4 fruit fly cellular contexts compared by ENCODE assay signal in genomic region chr3L:22151528-22151927, dm6.
TF ChIP-seq lines count a peak whose summit lies in the region.

No protein-coding gene starts in this region.

- no peak for TF ChIP-seq CTCF in whole organism, embryonic (GFP tag; optimal IDR thresholded peaks at IDR 0.05; lab: Kevin White, UChicago)

TF ChIP-seq in whole organism, embryonic, 481 proteins besides CTCF, POLR2A, EP300 and RAD21:
- TF ChIP-seq CG7786 (GFP tag; optimal IDR thresholded peaks at IDR 0.05; lab: Kevin White, UChicago): no peak
- TF ChIP-seq CG10959 (GFP tag; IDR thresholded peaks at IDR 0.05; lab: Robert Waterston, UW): no peak
- TF ChIP-seq her (GFP tag; optimal IDR thresholded peaks at IDR 0.05; lab: Kevin White, UChicago): no peak
- TF ChIP-seq schlank (tag; optimal IDR thresholded peaks at IDR 0.05; lab: Kevin White, UChicago): no peak
- TF ChIP-seq ara (GFP tag; IDR thresholded peaks at IDR 0.05; lab: Robert Waterston, UW): 0 out of 2 replicates have a peak, but pooled peaks have one; percentile 17
- no peak for TF ChIP-seq shn (GFP tag; optimal IDR thresholded peaks at IDR 0.05; lab: Kevin White, UChicago)
- TF ChIP-seq bcd (GFP tag; optimal IDR thresholded peaks at IDR 0.05; lab: Kevin White, UChicago): no peak
- TF ChIP-seq CG13296 (GFP tag; optimal IDR thresholded peaks at IDR 0.05; lab: Kevin White, UChicago): no peak

TF ChIP-seq in whole organism, prepupa, 60 proteins besides CTCF, POLR2A, EP300 and RAD21 (continues in another document):
- no peak for TF ChIP-seq vri (GFP tag; optimal IDR thresholded peaks at IDR 0.05; lab: Kevin White, UChicago)
- no peak for TF ChIP-seq CG11294 (GFP tag; IDR thresholded peaks at IDR 0.05; lab: Robert Waterston, UW)
- TF ChIP-seq CG8119 (GFP tag; IDR thresholded peaks at IDR 0.05; lab: Robert Waterston, UW): no peak
- peak; percentile 0 for TF ChIP-seq CG10631 (GFP tag; optimal IDR thresholded peaks at IDR 0.05; lab: Kevin White, UChicago)
- no peak for TF ChIP-seq CG1621 (tag; optimal IDR thresholded peaks at IDR 0.05; lab: Kevin White, UChicago)
- peak; percentile 19 for TF ChIP-seq Lpt (GFP tag; optimal IDR thresholded peaks at IDR 0.05; lab: Kevin White, UChicago)
- no peak for TF ChIP-seq Eip93F (GFP tag; optimal IDR thresholded peaks at IDR 0.05; lab: Kevin White, UChicago)
- peak; percentile 51 for TF ChIP-seq topi (GFP tag; optimal IDR thresholded peaks at IDR 0.05; lab: Kevin White, UChicago)
- TF ChIP-seq net (GFP tag; optimal IDR thresholded peaks at IDR 0.05; lab: Kevin White, UChicago): peak; percentile 12
- peak; percentile 23 for TF ChIP-seq CG32006 (GFP tag; optimal IDR thresholded peaks at IDR 0.05; lab: Kevin White, UChicago)
- TF ChIP-seq CG9139 (GFP tag; optimal IDR thresholded peaks at IDR 0.05; lab: Kevin White, UChicago): peak; percentile 23
- TF ChIP-seq fd59A (GFP tag; optimal IDR thresholded peaks at IDR 0.05; lab: Kevin White, UChicago): peak; percentile 2
- TF ChIP-seq Sox14 (GFP tag; optimal IDR thresholded peaks at IDR 0.05; lab: Kevin White, UChicago): peak; percentile 25
- no peak for TF ChIP-seq pdm3 (GFP tag; optimal IDR thresholded peaks at IDR 0.05; lab: Kevin White, UChicago)
- TF ChIP-seq Ets96B (tag; optimal IDR thresholded peaks at IDR 0.05; lab: Kevin White, UChicago): peak; percentile 36
- no peak for TF ChIP-seq Blimp-1 (GFP tag; optimal IDR thresholded peaks at IDR 0.05; lab: Kevin White, UChicago)
- peak; percentile 26 for TF ChIP-seq CG31627 (GFP tag; optimal IDR thresholded peaks at IDR 0.05; lab: Kevin White, UChicago)
- TF ChIP-seq CG10669 (GFP tag; optimal IDR thresholded peaks at IDR 0.05; lab: Kevin White, UChicago): peak; percentile 14
- TF ChIP-seq fd85E (GFP tag; optimal IDR thresholded peaks at IDR 0.05; lab: Kevin White, UChicago): no peak
- peak; percentile 7 for TF ChIP-seq Sox102F (GFP tag; optimal IDR thresholded peaks at IDR 0.05; lab: Kevin White, UChicago)
- TF ChIP-seq esn (GFP tag; optimal IDR thresholded peaks at IDR 0.05; lab: Kevin White, UChicago): peak; percentile 13
- no peak for TF ChIP-seq fkh (GFP tag; optimal IDR thresholded peaks at IDR 0.05; lab: Kevin White, UChicago)
- TF ChIP-seq ss (GFP tag; optimal IDR thresholded peaks at IDR 0.05; lab: Kevin White, UChicago): peak in 1 of 2 experiments; percentile 28
- peak; percentile 81 for TF ChIP-seq Eip78C (GFP tag; lab: Kevin White, UChicago)
- peak; percentile 35 for TF ChIP-seq Smox (GFP tag; optimal IDR thresholded peaks at IDR 0.05; lab: Kevin White, UChicago)
- TF ChIP-seq Hr4 (GFP tag; optimal IDR thresholded peaks at IDR 0.05; lab: Kevin White, UChicago): no peak
- no peak for TF ChIP-seq CG6163 (GFP tag; IDR thresholded peaks at IDR 0.05; lab: Robert Waterston, UW)
- TF ChIP-seq CG6808 (GFP tag; optimal IDR thresholded peaks at IDR 0.05; lab: Kevin White, UChicago): peak; percentile 41
- no peak for TF ChIP-seq CG4318 (GFP tag; optimal IDR thresholded peaks at IDR 0.05; lab: Kevin White, UChicago)

TF ChIP-seq in whole organism, pupa, 21 proteins besides CTCF, POLR2A, EP300 and RAD21:
- no peak for TF ChIP-seq CG8301 (tag; optimal IDR thresholded peaks at IDR 0.05; lab: Kevin White, UChicago)
- peak; percentile 31 for TF ChIP-seq CG15710 (tag; optimal IDR thresholded peaks at IDR 0.05; lab: Kevin White, UChicago)
- TF ChIP-seq CG14655 (GFP tag; optimal IDR thresholded peaks at IDR 0.05; lab: Kevin White, UChicago): peak; percentile 33
- peak; percentile 24 for TF ChIP-seq CG9948 (tag; optimal IDR thresholded peaks at IDR 0.05; lab: Kevin White, UChicago)
- TF ChIP-seq fd96Ca (GFP tag; IDR thresholded peaks at IDR 0.05; lab: Robert Waterston, UW): 0 out of 3 replicates have a peak, but pooled peaks have one; percentile 10
- TF ChIP-seq CG8159 (tag; optimal IDR thresholded peaks at IDR 0.05; lab: Kevin White, UChicago): peak; percentile 52
- no peak for TF ChIP-seq CG4496 (GFP tag; IDR thresholded peaks at IDR 0.05; lab: Robert Waterston, UW)
- TF ChIP-seq CG17806 (tag; optimal IDR thresholded peaks at IDR 0.05; lab: Kevin White, UChicago): peak; percentile 21
- no peak for TF ChIP-seq Pif1B (GFP tag; optimal IDR thresholded peaks at IDR 0.05; lab: Kevin White, UChicago)

TF ChIP-seq in whole organism, wandering third instar larva, 38 proteins besides CTCF, POLR2A, EP300 and RAD21:
- TF ChIP-seq Sp1 (GFP tag; optimal IDR thresholded peaks at IDR 0.05; lab: Kevin White, UChicago) (peak; percentile 28), pan (optimal IDR thresholded peaks at IDR 0.05; lab: Kevin White, UChicago) (no peak), sage (GFP tag; optimal IDR thresholded peaks at IDR 0.05; lab: Kevin White, UChicago) (no peak), psq (GFP tag; optimal IDR thresholded peaks at IDR 0.05; lab: Kevin White, UChicago) (peak; percentile 51), N (GFP tag; optimal IDR thresholded peaks at IDR 0.05; lab: Kevin White, UChicago) (no peak), Jra (GFP tag; optimal IDR thresholded peaks at IDR 0.05; lab: Kevin White, UChicago) (no peak), OdsH (GFP tag; optimal IDR thresholded peaks at IDR 0.05; lab: Kevin White, UChicago) (peak; percentile 31), dsf (GFP tag; optimal IDR thresholded peaks at IDR 0.05; lab: Kevin White, UChicago; ENCODE audit: borderline replicate concordance) (no peak), Abd-B (GFP tag; optimal IDR thresholded peaks at IDR 0.05; lab: Kevin White, UChicago) (no peak), sv (GFP tag; optimal IDR thresholded peaks at IDR 0.05; lab: Kevin White, UChicago) (no peak), woc (GFP tag; optimal IDR thresholded peaks at IDR 0.05; lab: Kevin White, UChicago) (peak; percentile 79), ey (GFP tag; optimal IDR thresholded peaks at IDR 0.05; lab: Kevin White, UChicago) (peak; percentile 48), lola (GFP tag; optimal IDR thresholded peaks at IDR 0.05; lab: Kevin White, UChicago) (no peak), usp (GFP tag; optimal IDR thresholded peaks at IDR 0.05; lab: Kevin White, UChicago) (no peak), jim (GFP tag; optimal IDR thresholded peaks at IDR 0.05; lab: Kevin White, UChicago) (no peak), brk (GFP tag; optimal IDR thresholded peaks at IDR 0.05; lab: Kevin White, UChicago) (no peak), fru (GFP tag; optimal IDR thresholded peaks at IDR 0.05; lab: Kevin White, UChicago) (peak; percentile 55), Hnf4 (GFP tag; optimal IDR thresholded peaks at IDR 0.05; lab: Kevin White, UChicago) (peak; percentile 4), dmrt93B (GFP tag; optimal IDR thresholded peaks at IDR 0.05; lab: Kevin White, UChicago) (no peak), Rel (GFP tag; optimal IDR thresholded peaks at IDR 0.05; lab: Kevin White, UChicago) (no peak), Rel (tag; optimal IDR thresholded peaks at IDR 0.05; lab: Kevin White, UChicago) (no peak), foxo (GFP tag; optimal IDR thresholded peaks at IDR 0.05; lab: Kevin White, UChicago) (peak in 1 of 2 experiments; percentile 43), Vsx2 (GFP tag; optimal IDR thresholded peaks at IDR 0.05; lab: Kevin White, UChicago; ENCODE audit: partially characterized antibody) (no peak), dl (GFP tag; optimal IDR thresholded peaks at IDR 0.05; lab: Kevin White, UChicago; ENCODE audit: insufficient read depth in 1 of 2, partially characterized antibody in 2 of 2) (no peak), Dfd (GFP tag; optimal IDR thresholded peaks at IDR 0.05; lab: Kevin White, UChicago) (no peak), GATAd (GFP tag; optimal IDR thresholded peaks at IDR 0.05; lab: Kevin White, UChicago) (no peak), Hr78 (GFP tag; optimal IDR thresholded peaks at IDR 0.05; lab: Kevin White, UChicago) (no peak), Hr83 (GFP tag; optimal IDR thresholded peaks at IDR 0.05; lab: Kevin White, UChicago; ENCODE audit: poor library complexity, severe bottlenecking) (no peak), CG9705 (GFP tag; optimal IDR thresholded peaks at IDR 0.05; lab: Kevin White, UChicago) (no peak), Mio (GFP tag; optimal IDR thresholded peaks at IDR 0.05; lab: Kevin White, UChicago) (no peak), CrebA (GFP tag; optimal IDR thresholded peaks at IDR 0.05; lab: Kevin White, UChicago; ENCODE audit: borderline replicate concordance) (no peak), br (GFP tag; optimal IDR thresholded peaks at IDR 0.05; lab: Kevin White, UChicago) (peak; percentile 27), h (GFP tag; optimal IDR thresholded peaks at IDR 0.05; lab: Kevin White, UChicago) (peak; percentile 60), Myc (optimal IDR thresholded peaks at IDR 0.05; lab: Kevin White, UChicago) (no peak), CG32264 (GFP tag; optimal IDR thresholded peaks at IDR 0.05; lab: Kevin White, UChicago) (no peak), tai (GFP tag; optimal IDR thresholded peaks at IDR 0.05; lab: Kevin White, UChicago) (no peak), HLH106 (tag; optimal IDR thresholded peaks at IDR 0.05; lab: Kevin White, UChicago) (peak; percentile 58), Dif (GFP tag; optimal IDR thresholded peaks at IDR 0.05; lab: Kevin White, UChicago; ENCODE audit: partially characterized antibody) (no peak), rgr (GFP tag; optimal IDR thresholded peaks at IDR 0.05; lab: Kevin White, UChicago) (peak; percentile 44)
TF ChIP-seq in whole organism, wandering third instar larva: peak in this region for 12.

Comparison
In these comparisons a context has a peak if more than half of its experiments do, and no peak if none do; other contexts are left out.
1. Of the 7 proteins assayed by ChIP-seq in both whole organism, embryonic and whole organism, prepupa: peak only in whole organism, embryonic: none; only in whole organism, prepupa: Hr39, Lpt and Sox102F; in both: none; in neither: 4.